Worm (Caenorhabditis elegans) whole organism, late embryonic: ENCODE results near the gene sup-18.

Experiments
- K02D7.2 ChIP-seq: sonication (generic microtip); optimal IDR thresholded peaks from 2 replicates; lab custom pipeline; 2017; ENCODE audit warnings: mild to moderate bottlenecking, missing genetic modification characterization, missing compliant biosample characterization
- ama-1 ChIP-seq: fragments of 150-350 bp; optimal IDR thresholded peaks from 2 replicates; lab custom pipeline; 2014
- ceh-31 ChIP-seq: sonication (generic microtip); optimal IDR thresholded peaks from 2 replicates; lab custom pipeline; 2016; ENCODE audit warnings: missing genetic modification characterization, missing compliant biosample characterization
- lim-6 ChIP-seq: sonication (generic microtip); optimal IDR thresholded peaks from 2 replicates; lab custom pipeline; 2016; ENCODE audit warnings: missing genetic modification characterization, missing compliant biosample characterization
- pag-3 ChIP-seq: sonication (generic microtip); optimal IDR thresholded peaks from 2 replicates; lab custom pipeline; 2016; ENCODE audit warnings: missing compliant biosample characterization, missing genetic modification characterization, borderline replicate concordance
- sdc-2 ChIP-seq: sonication (generic microtip); optimal IDR thresholded peaks from 2 replicates; lab custom pipeline; 2016; ENCODE audit warnings: missing genotype, missing genetic modification characterization, missing compliant biosample characterization
- ztf-16 ChIP-seq: sonication (generic microtip); optimal IDR thresholded peaks from 2 replicates; lab custom pipeline; 2017; ENCODE audit warnings: missing genetic modification characterization, missing compliant biosample characterization

ce11 chrIII:7855468-7855867 lies 23.2 kb downstream of the sup-18 start:
- no peak for TF ChIP-seq ceh-31 (tag; lab: Kevin White, UChicago)
- no peak for TF ChIP-seq ama-1
- TF ChIP-seq ztf-16 (tag; lab: Kevin White, UChicago), result no peak
- no peak for TF ChIP-seq K02D7.2 (tag; lab: Kevin White, UChicago)
- TF ChIP-seq lim-6 (tag; lab: Kevin White, UChicago), result no peak
- no peak for TF ChIP-seq sdc-2
- TF ChIP-seq pag-3 (tag; lab: Kevin White, UChicago), result no peak
